Fruit fly (Drosophila melanogaster): Measurements from ENCODE around the gene Amacr.

- peak; percentile 84 for TF ChIP-seq h (GFP tag; optimal IDR thresholded peaks at IDR 0.05)
- TF ChIP-seq HLH106 (tag; optimal IDR thresholded peaks at IDR 0.05): peak; percentile 71
- TF ChIP-seq Hr78 (GFP tag; optimal IDR thresholded peaks at IDR 0.05): no peak
- no peak for TF ChIP-seq N (GFP tag; optimal IDR thresholded peaks at IDR 0.05)
These were observed 35.2 kb upstream of the Amacr start, which contains the start of gene Pomp for dm6 chr2L:20787271-20787791.

Data from whole organism, wandering third instar larva.